Worm (Caenorhabditis elegans) whole organism, midembryonic: ENCODE measurements around the gene ssp-36.

Experiments
- T22C8.4 ChIP-seq: fragments of 200-800 bp; sonication (Bioruptor generic); IDR thresholded peaks from 2 replicates; pipeline ENCODE4 v1.3.6; 2022; ENCODE audit warnings: missing genetic modification characterization, missing compliant biosample characterization
- cog-1 ChIP-seq: sonication (generic microtip); optimal IDR thresholded peaks from 2 replicates; lab custom pipeline; 2016; ENCODE audit warnings: missing genetic modification characterization, missing compliant biosample characterization
- flt-1 ChIP-seq: fragments of 200-800 bp; sonication (Bioruptor generic); IDR thresholded peaks from 2 replicates; pipeline ENCODE4 v1.3.6; 2022; ENCODE audit warnings: missing genetic modification characterization, missing compliant biosample characterization
- klf-2 ChIP-seq: fragments of 200-800 bp; sonication (Bioruptor generic); conservative IDR thresholded peaks from 2 replicates; pipeline ENCODE4 v1.3.6; 2022; ENCODE audit warnings: missing genetic modification reagents, missing genetic modification characterization, missing compliant biosample characterization
- med-1 ChIP-seq: sonication (generic microtip); optimal IDR thresholded peaks from 2 replicates; lab custom pipeline; 2017; ENCODE audit warnings: missing genetic modification characterization, mild to moderate bottlenecking, missing compliant biosample characterization, antibody characterized with exemption, missing genetic modification reagents; ENCODE audit not compliant: insufficient read depth
- ref-1 ChIP-seq: fragments of 200-800 bp; sonication (Bioruptor generic); conservative IDR thresholded peaks from 2 replicates; pipeline ENCODE4 v1.3.6; 2022; ENCODE audit warnings: missing genetic modification reagents, missing genetic modification characterization, missing compliant biosample characterization
- tab-1 ChIP-seq: fragments of 200-800 bp; sonication (Bioruptor generic); IDR thresholded peaks from 2 replicates; pipeline ENCODE4 v1.3.6; 2022; ENCODE audit warnings: missing genetic modification characterization, missing compliant biosample characterization
- ztf-23 ChIP-seq: fragments of 200-800 bp; sonication (Bioruptor generic); IDR thresholded peaks from 2 replicates; pipeline ENCODE4 v1.3.6; 2022; ENCODE audit warnings: missing genetic modification reagents, missing genetic modification characterization, missing compliant biosample characterization
- ztf-29 ChIP-seq: fragments of 200-800 bp; sonication (Bioruptor generic); IDR thresholded peaks from 2 replicates; pipeline ENCODE4 v1.3.6; 2022; ENCODE audit warnings: missing genetic modification reagents, missing genetic modification characterization, missing compliant biosample characterization

Gene ssp-36

ce11 chrIV:9734861-9735260, 31.3 kb downstream of the ssp-36 start:
- TF ChIP-seq ztf-23 (GFP tag; lab: Robert Waterston, UW) = no peak

DNA sequence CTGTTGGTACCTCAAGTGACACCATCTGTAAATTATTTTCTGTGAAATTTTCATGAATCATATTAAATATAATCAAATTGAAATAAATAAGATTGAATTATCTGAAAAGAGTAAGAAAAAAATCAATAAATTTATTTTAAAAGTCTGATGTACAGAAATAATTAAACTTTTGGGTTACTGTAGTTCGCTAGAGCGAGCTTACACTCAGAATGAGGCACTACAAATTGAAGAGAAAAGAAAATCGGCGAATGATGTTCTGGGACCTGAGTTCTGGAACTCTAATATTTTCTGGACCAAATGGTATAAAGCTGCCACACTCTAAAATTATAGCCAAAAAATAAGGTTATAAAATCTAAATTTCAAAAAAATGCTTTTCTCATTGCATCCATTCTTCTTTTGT, 32.2 kb downstream of the ssp-36 start:
- no peak for TF ChIP-seq cog-1
- TF ChIP-seq flt-1 = no peak
- no peak for TF ChIP-seq ref-1 (GFP tag; lab: Robert Waterston, UW)
- no peak for TF ChIP-seq med-1 (GFP tag; lab: Kevin White, UChicago)
- no peak for TF ChIP-seq ztf-29
- no peak for TF ChIP-seq tab-1 (GFP tag; lab: Robert Waterston, UW)
- TF ChIP-seq klf-2 (GFP tag; lab: Robert Waterston, UW) = no peak
- no peak for TF ChIP-seq T22C8.4 (GFP tag; lab: Robert Waterston, UW)
- no peak for TF ChIP-seq ztf-23 (GFP tag; lab: Robert Waterston, UW)

DNA sequence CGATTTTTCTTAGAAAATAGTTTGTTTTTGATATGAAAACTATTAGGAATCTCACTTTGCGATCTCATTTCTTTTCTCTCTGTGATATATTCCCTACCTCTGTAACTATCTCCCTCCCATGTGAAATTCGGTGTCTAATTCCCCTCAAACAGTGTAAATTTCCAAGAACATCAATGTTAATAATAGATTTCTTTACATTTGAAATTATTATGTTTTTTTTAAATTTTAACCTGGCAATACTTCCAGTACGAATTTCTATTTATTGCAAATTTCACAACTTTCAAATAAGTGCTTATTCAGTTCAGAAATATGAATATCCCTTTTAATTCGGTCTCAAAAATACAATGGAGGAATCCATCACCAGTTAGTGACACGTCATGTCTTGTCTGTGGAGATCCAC, 37.8 kb downstream of the ssp-36 start, which contains the start of gene nhr-100:
Gene nhr-100, plus strand, starts transcription at position 301 of the 400 bp plus-strand sequence.
- TF ChIP-seq cog-1 (no peak), klf-2 (GFP tag; lab: Robert Waterston, UW) (no peak), flt-1 (no peak), ztf-23 (GFP tag; lab: Robert Waterston, UW) (no peak), ref-1 (GFP tag; lab: Robert Waterston, UW) (no peak)

ce11 chrIV:9727217-9727616, 38.9 kb downstream of the ssp-36 start:
- TF ChIP-seq med-1 (GFP tag; lab: Kevin White, UChicago) (no peak), tab-1 (GFP tag; lab: Robert Waterston, UW) (no peak), ztf-23 (GFP tag; lab: Robert Waterston, UW) (no peak), cog-1 (no peak), ref-1 (GFP tag; lab: Robert Waterston, UW) (no peak), ztf-29 (no peak), T22C8.4 (GFP tag; lab: Robert Waterston, UW) (no peak), klf-2 (GFP tag; lab: Robert Waterston, UW) (no peak), flt-1 (no peak)

- no peak for TF ChIP-seq cog-1
- TF ChIP-seq klf-2 (GFP tag; lab: Robert Waterston, UW) = no peak
- no peak for TF ChIP-seq ztf-23 (GFP tag; lab: Robert Waterston, UW)
- TF ChIP-seq ztf-29 = no peak
- TF ChIP-seq flt-1 = no peak
- TF ChIP-seq T22C8.4 (GFP tag; lab: Robert Waterston, UW) = no peak
- no peak for TF ChIP-seq ref-1 (GFP tag; lab: Robert Waterston, UW)
- TF ChIP-seq tab-1 (GFP tag; lab: Robert Waterston, UW) = no peak
- no peak for TF ChIP-seq med-1 (GFP tag; lab: Kevin White, UChicago)
Measured at ce11 chrIV:9725468-9725985, 40.6 kb downstream of the ssp-36 start.

DNA sequence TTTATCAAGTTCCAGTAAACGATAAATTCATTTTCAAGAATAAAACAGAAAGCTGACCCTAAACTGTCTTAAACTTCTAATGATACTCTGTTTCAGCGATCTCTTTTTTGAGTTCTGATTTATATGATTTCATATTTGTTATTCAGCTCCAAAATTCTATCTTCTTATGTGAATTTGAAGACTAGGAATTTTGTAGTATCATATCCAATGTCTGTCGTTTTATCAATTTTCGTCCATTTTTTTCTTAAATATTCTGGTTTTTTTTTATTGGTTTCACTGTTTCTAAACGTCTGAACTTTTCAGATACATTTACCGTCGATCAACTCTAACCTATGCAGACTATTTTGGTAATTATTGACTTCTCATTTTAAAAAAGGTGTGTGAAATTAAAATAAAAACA, 41.2 kb downstream of the ssp-36 start, which contains the start of the genes nhr-138 and C28D4.18:
Gene nhr-138, plus strand, starts transcription at position 304 of the 400 bp plus-strand sequence.
Gene C28D4.18, plus strand, starts transcription at position 333 of the 400 bp plus-strand sequence.
- TF ChIP-seq ref-1 (GFP tag; lab: Robert Waterston, UW) = no peak
- TF ChIP-seq ztf-29 = no peak
- TF ChIP-seq klf-2 (GFP tag; lab: Robert Waterston, UW) = no peak
- TF ChIP-seq flt-1 = no peak
- no peak for TF ChIP-seq cog-1
- no peak for TF ChIP-seq tab-1 (GFP tag; lab: Robert Waterston, UW)
- TF ChIP-seq med-1 (GFP tag; lab: Kevin White, UChicago) = no peak
- no peak for TF ChIP-seq T22C8.4 (GFP tag; lab: Robert Waterston, UW)
- no peak for TF ChIP-seq ztf-23 (GFP tag; lab: Robert Waterston, UW)

DNA sequence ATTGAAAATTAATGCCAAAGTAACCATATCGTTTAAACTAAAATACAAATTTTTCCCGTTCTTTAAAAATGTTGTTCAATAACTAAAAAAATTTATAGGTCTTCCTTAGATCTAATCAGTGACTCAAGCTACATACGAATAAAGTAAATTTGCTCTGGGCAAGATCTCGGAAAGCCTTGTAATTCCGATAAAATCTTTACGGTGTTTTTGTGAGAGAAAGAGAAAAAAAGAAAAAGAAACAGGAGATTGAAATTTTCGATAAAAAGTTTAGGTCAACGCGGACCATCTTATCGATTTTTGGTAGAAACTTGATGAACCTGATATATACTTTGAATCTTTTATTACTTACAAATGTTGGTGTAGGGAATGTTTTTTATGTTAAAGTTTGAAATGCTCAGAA, 43.0 kb downstream of the ssp-36 start:
- TF ChIP-seq tab-1 (GFP tag; lab: Robert Waterston, UW) (no peak), flt-1 (no peak), med-1 (GFP tag; lab: Kevin White, UChicago) (no peak), klf-2 (GFP tag; lab: Robert Waterston, UW) (no peak), cog-1 (no peak), ztf-29 (no peak), ref-1 (GFP tag; lab: Robert Waterston, UW) (no peak), ztf-23 (GFP tag; lab: Robert Waterston, UW) (no peak), T22C8.4 (GFP tag; lab: Robert Waterston, UW) (no peak)

DNA sequence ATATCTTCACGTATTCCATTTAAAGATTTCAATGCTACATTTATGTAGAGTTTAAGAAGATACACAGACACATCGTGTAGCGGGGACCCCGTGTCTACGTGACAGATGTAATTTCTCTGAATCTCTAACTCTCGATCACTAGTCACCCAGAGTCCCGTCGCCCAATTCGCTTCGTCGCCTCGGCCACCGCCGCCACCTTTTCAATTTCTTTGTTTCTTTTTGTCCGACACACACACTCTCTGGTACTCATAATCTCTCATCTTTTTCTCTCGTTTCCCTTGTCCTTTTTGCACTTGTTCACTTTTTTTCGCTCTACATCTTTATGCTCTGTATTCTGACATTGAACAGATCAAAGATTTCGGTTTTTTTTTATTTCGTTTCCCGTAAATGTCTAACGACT, 47.8 kb downstream of the ssp-36 start:
- TF ChIP-seq ref-1 (GFP tag; lab: Robert Waterston, UW) = no peak
- peak; percentile 9 for TF ChIP-seq cog-1

ce11 chrIV:9717844-9718243, 48.3 kb downstream of the ssp-36 start:
- TF ChIP-seq tab-1 (GFP tag; lab: Robert Waterston, UW) (no peak), ref-1 (GFP tag; lab: Robert Waterston, UW) (no peak), ztf-23 (GFP tag; lab: Robert Waterston, UW) (no peak), T22C8.4 (GFP tag; lab: Robert Waterston, UW) (no peak), klf-2 (GFP tag; lab: Robert Waterston, UW) (no peak), cog-1 (no peak), ztf-29 (no peak), med-1 (GFP tag; lab: Kevin White, UChicago) (no peak)

- TF ChIP-seq ztf-29 (no peak), T22C8.4 (GFP tag; lab: Robert Waterston, UW) (no peak), tab-1 (GFP tag; lab: Robert Waterston, UW) (no peak), med-1 (GFP tag; lab: Kevin White, UChicago) (no peak), ztf-23 (GFP tag; lab: Robert Waterston, UW) (no peak), ref-1 (GFP tag; lab: Robert Waterston, UW) (no peak), cog-1 (no peak), klf-2 (GFP tag; lab: Robert Waterston, UW) (no peak), flt-1 (no peak)
Measured at ce11 chrIV:9716490-9716889, 49.7 kb downstream of the ssp-36 start.
